Fruit fly (Drosophila melanogaster) whole organism, embryonic: ENCODE data around the gene STUB1.

Experiments used
- Adf1 ChIP-seq: fragments of 200-800 bp; sonication (Bioruptor generic); IDR thresholded peaks from 2 replicates; pipeline ENCODE4 v1.3.6; 2022; ENCODE audit warnings: missing biosample characterization, missing genetic modification characterization
- Atf6 ChIP-seq: fragments of 200-800 bp; sonication (Bioruptor generic); IDR thresholded peaks from 2 replicates; pipeline ENCODE4 v1.3.6; 2022; ENCODE audit warnings: missing biosample characterization, missing genetic modification characterization
- CG10267 ChIP-seq: fragments of 200-800 bp; sonication (Bioruptor generic); optimal IDR thresholded peaks from 2 replicates; lab custom pipeline; 2018; ENCODE audit warnings: missing biosample characterization, mild to moderate bottlenecking, missing genetic modification characterization, moderate library complexity
- CG10366 ChIP-seq: fragments of 200-800 bp; sonication (Bioruptor generic); IDR thresholded peaks from 2 replicates; pipeline ENCODE4 v1.3.6; 2022; ENCODE audit warnings: missing biosample characterization, missing genetic modification characterization
- CG11085 ChIP-seq: fragments of 200-800 bp; sonication (Bioruptor generic); IDR thresholded peaks from 2 replicates; pipeline ENCODE4 v1.3.6; 2022; ENCODE audit warnings: missing biosample characterization, missing genetic modification characterization
- CG15479 ChIP-seq: fragments of 200-800 bp; sonication (Bioruptor generic); optimal IDR thresholded peaks from 3 replicates; lab custom pipeline; 2019; ENCODE audit warnings: missing biosample characterization, mild to moderate bottlenecking, missing genetic modification characterization, moderate library complexity
- CG16779 ChIP-seq: fragments of 200-800 bp; sonication (Bioruptor generic); IDR thresholded peaks from 2 replicates; pipeline ENCODE4 v1.3.6; 2022; ENCODE audit warnings: missing biosample characterization, missing genetic modification characterization
- CG17385 ChIP-seq: fragments of 200-800 bp; sonication (Bioruptor generic); optimal IDR thresholded peaks from 3 replicates; lab custom pipeline; 2018; ENCODE audit warnings: missing biosample characterization, mild to moderate bottlenecking, missing genetic modification characterization
- CG17568 ChIP-seq: fragments of 200-800 bp; sonication (Bioruptor generic); optimal IDR thresholded peaks from 2 replicates; lab custom pipeline; 2018; ENCODE audit warnings: missing biosample characterization, mild to moderate bottlenecking, missing genetic modification characterization, moderate library complexity
- CG1792 ChIP-seq: fragments of 200-800 bp; sonication (Bioruptor generic); optimal IDR thresholded peaks from 2 replicates; lab custom pipeline; 2016; ENCODE audit warnings: missing biosample characterization, missing genetic modification characterization
- CG18599 ChIP-seq: fragments of 200-800 bp; sonication (Bioruptor generic); optimal IDR thresholded peaks from 3 replicates; lab custom pipeline; 2017; ENCODE audit warnings: missing biosample characterization, missing genetic modification characterization, mild to moderate bottlenecking, moderate library complexity, missing genetic modification reagents
- CG2116 ChIP-seq: fragments of 200-800 bp; sonication (Bioruptor generic); optimal IDR thresholded peaks from 3 replicates; lab custom pipeline; 2018; ENCODE audit warnings: missing biosample characterization, mild to moderate bottlenecking, missing genetic modification characterization
- CG31224 ChIP-seq: fragments of 200-800 bp; sonication (Bioruptor generic); IDR thresholded peaks from 2 replicates; pipeline ENCODE4 v1.3.6; 2022; ENCODE audit warnings: missing biosample characterization, missing genetic modification characterization
- CG31388 ChIP-seq: fragments of 200-800 bp; sonication (Bioruptor generic); optimal IDR thresholded peaks from 2 replicates; lab custom pipeline; 2016; ENCODE audit warnings: missing biosample characterization, missing genetic modification characterization
- CG32767 ChIP-seq: fragments of 200-800 bp; sonication (Bioruptor generic); IDR thresholded peaks from 2 replicates; pipeline ENCODE4 v1.3.6; 2022; ENCODE audit warnings: missing biosample characterization, missing genetic modification characterization
- CG34422 ChIP-seq: fragments of 200-800 bp; sonication (Bioruptor generic); IDR thresholded peaks from 3 replicates; pipeline ENCODE4 v1.3.6; 2022; ENCODE audit warnings: missing biosample characterization, missing genetic modification characterization
- CG5953 ChIP-seq: fragments of 200-800 bp; sonication (Bioruptor generic); IDR thresholded peaks from 2 replicates; pipeline ENCODE4 v1.3.6; 2022; ENCODE audit warnings: missing biosample characterization, missing genetic modification characterization
- CG6254 ChIP-seq: fragments of 200-800 bp; sonication (Bioruptor generic); optimal IDR thresholded peaks from 3 replicates; lab custom pipeline; 2017; ENCODE audit warnings: mild to moderate bottlenecking, missing biosample characterization, missing genetic modification reagents, missing genetic modification characterization
- CG6683 ChIP-seq: fragments of 200-800 bp; sonication (Bioruptor generic); optimal IDR thresholded peaks from 2 replicates; lab custom pipeline; 2017; ENCODE audit warnings: missing biosample characterization, mild to moderate bottlenecking, missing genetic modification characterization, missing genetic modification reagents
- CG6689 ChIP-seq: fragments of 200-800 bp; sonication (Bioruptor generic); IDR thresholded peaks from 2 replicates; pipeline ENCODE4 v1.3.6; 2022; ENCODE audit warnings: missing biosample characterization, missing genetic modification characterization
- CG8924 ChIP-seq: fragments of 200-800 bp; optimal IDR thresholded peaks from 3 replicates; lab custom pipeline; 2019; ENCODE audit warnings: missing biosample characterization, mild to moderate bottlenecking, missing genetic modification characterization, moderate library complexity
- CG9437 ChIP-seq: fragments of 200-800 bp; sonication (Bioruptor generic); optimal IDR thresholded peaks from 2 replicates; lab custom pipeline; 2018; ENCODE audit warnings: missing biosample characterization, mild to moderate bottlenecking, missing genetic modification characterization
- CTCF ChIP-seq: fragments of 200-800 bp; sonication (Bioruptor generic); optimal IDR thresholded peaks from 2 replicates; lab custom pipeline; 2017; ENCODE audit warnings: missing biosample characterization, mild to moderate bottlenecking, missing genetic modification characterization, moderate library complexity
- D ChIP-seq, 2 experiments: fragments of 200-800 bp in 1 of 2; fragments of >200 bp in 1 of 2; sonication (Bioruptor generic) in 1 of 2; optimal IDR thresholded peaks; 2 replicates in 1 of 2; 3 replicates in 1 of 2; lab custom pipeline; 2017; ENCODE audit warnings: mild to moderate bottlenecking in 1 of 2, missing biosample characterization in 1 of 2, missing genetic modification characterization in 1 of 2, missing genetic modification reagents in 1 of 2
- Dip2 ChIP-seq: fragments of 200-800 bp; sonication (Bioruptor generic); IDR thresholded peaks from 2 replicates; pipeline ENCODE4 v1.3.6; 2022; ENCODE audit warnings: missing biosample characterization, missing genetic modification characterization
- E2f1 ChIP-seq: fragments of 200-800 bp; sonication (Bioruptor generic); IDR thresholded peaks from 2 replicates; pipeline ENCODE4 v1.3.6; 2022; ENCODE audit warnings: missing biosample characterization, missing genetic modification characterization
- Fer3 ChIP-seq: fragments of 200-800 bp; sonication (Bioruptor generic); optimal IDR thresholded peaks from 2 replicates; lab custom pipeline; 2018; ENCODE audit warnings: missing biosample characterization, mild to moderate bottlenecking, missing genetic modification characterization, moderate library complexity
- Gsc ChIP-seq: fragments of 200-800 bp; sonication (Bioruptor generic); IDR thresholded peaks from 2 replicates; pipeline ENCODE4 v1.3.6; 2022; ENCODE audit warnings: missing biosample characterization, missing genetic modification characterization
- Lpt ChIP-seq: fragments of >200 bp; optimal IDR thresholded peaks from 2 replicates; lab custom pipeline; 2018; ENCODE audit warnings: missing biosample characterization, missing genetic modification characterization
- Med ChIP-seq: fragments of 200-800 bp; sonication (Bioruptor generic); peaks from one replicate; lab custom pipeline; 2016; ENCODE audit warnings: missing biosample characterization, missing genetic modification characterization, mild to moderate bottlenecking, inconsistent platforms, moderate library complexity
- PHDP ChIP-seq: fragments of 200-800 bp; sonication (Bioruptor generic); optimal IDR thresholded peaks from 3 replicates; lab custom pipeline; 2018; ENCODE audit warnings: missing biosample characterization, mild to moderate bottlenecking, missing genetic modification characterization, moderate library complexity
- Six4 ChIP-seq: fragments of 200-800 bp; sonication (Bioruptor generic); optimal IDR thresholded peaks from 2 replicates; lab custom pipeline; 2016; ENCODE audit warnings: missing biosample characterization, missing genetic modification characterization
- al ChIP-seq: fragments of 200-800 bp; sonication (Bioruptor generic); IDR thresholded peaks from 2 replicates; pipeline ENCODE4 v1.3.6; 2022; ENCODE audit warnings: missing biosample characterization, missing genetic modification characterization
- bigmax ChIP-seq: fragments of 200-800 bp; sonication (Bioruptor generic); optimal IDR thresholded peaks from 2 replicates; lab custom pipeline; 2018; ENCODE audit warnings: missing biosample characterization, mild to moderate bottlenecking, missing genetic modification characterization
- chinmo ChIP-seq: fragments of 200-800 bp; sonication (Bioruptor generic); IDR thresholded peaks from 4 replicates; pipeline ENCODE4 v1.3.6; 2022; ENCODE audit warnings: missing biosample characterization, missing genetic modification characterization; ENCODE audit not compliant: partially characterized antibody
- gce ChIP-seq: fragments of 200-800 bp; sonication (Bioruptor generic); IDR thresholded peaks from 3 replicates; pipeline ENCODE4 v1.3.6; 2022; ENCODE audit warnings: missing biosample characterization, missing genetic modification characterization
- gcm ChIP-seq: fragments of 200-800 bp; sonication (Bioruptor generic); optimal IDR thresholded peaks from 2 replicates; lab custom pipeline; 2019; ENCODE audit warnings: missing biosample characterization, mild to moderate bottlenecking, missing genetic modification characterization, moderate library complexity
- gro ChIP-seq: fragments of 200-800 bp; sonication (Bioruptor generic); optimal IDR thresholded peaks from 2 replicates; lab custom pipeline; 2016; ENCODE audit warnings: missing biosample characterization, missing genetic modification characterization
- hbn ChIP-seq: fragments of 200-800 bp; sonication (Bioruptor generic); IDR thresholded peaks from 2 replicates; pipeline ENCODE4 v1.3.6; 2022; ENCODE audit warnings: missing biosample characterization, missing genetic modification characterization; ENCODE audit not compliant: partially characterized antibody
- jigr1 ChIP-seq: fragments of 200-800 bp; sonication (Bioruptor generic); IDR thresholded peaks from 3 replicates; pipeline ENCODE4 v1.3.6; 2022; ENCODE audit warnings: missing biosample characterization, missing genetic modification characterization
- lbe ChIP-seq: fragments of 200-800 bp; sonication (Bioruptor generic); optimal IDR thresholded peaks from 2 replicates; lab custom pipeline; 2016; ENCODE audit warnings: missing biosample characterization, mild to moderate bottlenecking, missing genetic modification characterization
- nmo ChIP-seq: fragments of 200-800 bp; sonication (Bioruptor generic); optimal IDR thresholded peaks from 2 replicates; lab custom pipeline; 2018; ENCODE audit warnings: missing biosample characterization, mild to moderate bottlenecking, missing genetic modification characterization, moderate library complexity
- p53 ChIP-seq: fragments of 200-800 bp; sonication (Bioruptor generic); optimal IDR thresholded peaks from 2 replicates; lab custom pipeline; 2016; ENCODE audit warnings: missing biosample characterization, missing genetic modification characterization
- pita ChIP-seq: fragments of 200-800 bp; sonication (Bioruptor generic); optimal IDR thresholded peaks from 2 replicates; lab custom pipeline; 2017; ENCODE audit warnings: missing biosample characterization, mild to moderate bottlenecking, missing genetic modification characterization
- pnt ChIP-seq: fragments of 200-800 bp; sonication (Bioruptor generic); optimal IDR thresholded peaks from 3 replicates; lab custom pipeline; 2016; ENCODE audit warnings: missing biosample characterization, missing genetic modification characterization
- sens ChIP-seq: fragments of 200-800 bp; sonication (Bioruptor generic); peaks from one replicate; lab custom pipeline; 2016; ENCODE audit warnings: missing biosample characterization, missing genetic modification characterization
- slou ChIP-seq: fragments of 200-800 bp; sonication (Bioruptor generic); optimal IDR thresholded peaks from 3 replicates; lab custom pipeline; 2016; ENCODE audit warnings: missing biosample characterization, missing genetic modification characterization
- tin ChIP-seq: fragments of 200-800 bp; sonication (Bioruptor generic); optimal IDR thresholded peaks from 3 replicates; lab custom pipeline; 2016; ENCODE audit warnings: missing biosample characterization, missing genetic modification characterization
- ttk ChIP-seq: fragments of 200-800 bp; sonication (Bioruptor generic); IDR thresholded peaks from 2 replicates; pipeline ENCODE4 v2.1.2; 2022; ENCODE audit warnings: missing biosample characterization, missing genetic modification characterization
- vfl ChIP-seq: fragments of 200-800 bp; sonication (Bioruptor generic); optimal IDR thresholded peaks from 2 replicates; lab custom pipeline; 2016; ENCODE audit warnings: missing biosample characterization, missing genetic modification characterization
- vvl ChIP-seq: fragments of 200-800 bp; sonication (Bioruptor generic); IDR thresholded peaks from 2 replicates; pipeline ENCODE4 v1.3.6; 2022; ENCODE audit warnings: missing biosample characterization, missing genetic modification characterization

The STUB1 gene

dm6 chr2L:10395642-10396487 is 41.5 kb upstream of the STUB1 start, which contains the start of gene Mdh1 (continued):
- TF ChIP-seq CG17568 (GFP tag; lab: Kevin White, UChicago) (no peak), CG6683 (GFP tag; lab: Kevin White, UChicago) (no peak), CTCF (GFP tag; lab: Kevin White, UChicago) (no peak), Dip2 (GFP tag; lab: Robert Waterston, UW) (no peak), Adf1 (no peak), tin (GFP tag; lab: Kevin White, UChicago) (no peak), CG15479 (GFP tag; lab: Kevin White, UChicago) (no peak), Gsc (GFP tag; lab: Robert Waterston, UW) (no peak), CG18599 (GFP tag; lab: Kevin White, UChicago) (no peak), E2f1 (GFP tag; lab: Robert Waterston, UW) (no peak), D (optimal IDR thresholded peaks at IDR 0.05; lab: Kevin White, UChicago) (no peak), D (GFP tag; optimal IDR thresholded peaks at IDR 0.05; lab: Kevin White, UChicago) (no peak), Six4 (GFP tag; lab: Kevin White, UChicago) (no peak), CG2116 (no peak), Lpt (GFP tag; lab: Kevin White, UChicago) (no peak), vvl (GFP tag; lab: Robert Waterston, UW) (peak; percentile 7; the same call in 1 of the 2 replicates), CG9437 (GFP tag; lab: Kevin White, UChicago) (peak; percentile 63), pita (GFP tag; lab: Kevin White, UChicago) (no peak), Atf6 (GFP tag; lab: Robert Waterston, UW) (no peak), pnt (no peak), p53 (no peak), CG17385 (GFP tag; lab: Kevin White, UChicago) (no peak), CG5953 (GFP tag; lab: Robert Waterston, UW) (no peak), CG31224 (GFP tag; lab: Robert Waterston, UW) (no peak), CG1792 (GFP tag; lab: Kevin White, UChicago) (no peak), gce (no peak), PHDP (tag; lab: Kevin White, UChicago) (no peak), ttk (GFP tag; lab: Robert Waterston, UW) (no peak), gcm (GFP tag; lab: Kevin White, UChicago) (no peak), slou (GFP tag; lab: Kevin White, UChicago) (no peak), sens (GFP tag; lab: Kevin White, UChicago) (peak; percentile 75), bigmax (GFP tag; lab: Kevin White, UChicago) (no peak), jigr1 (GFP tag; lab: Robert Waterston, UW) (no peak), CG32767 (GFP tag; lab: Robert Waterston, UW) (no peak), CG6254 (GFP tag; lab: Kevin White, UChicago) (no peak), CG11085 (GFP tag; lab: Robert Waterston, UW) (no peak), CG31388 (GFP tag; lab: Kevin White, UChicago) (no peak), CG10366 (no peak), vfl (no peak), CG16779 (no peak), CG34422 (GFP tag; lab: Robert Waterston, UW) (peak; percentile 53; the same call in 1 of the 3 replicates), Fer3 (no peak), gro (GFP tag; lab: Kevin White, UChicago) (no peak), hbn (no peak), Med (peak; percentile 62), CG6689 (GFP tag; lab: Robert Waterston, UW) (no peak), nmo (GFP tag; lab: Kevin White, UChicago) (no peak), CG8924 (no peak), al (GFP tag; lab: Robert Waterston, UW) (no peak), chinmo (GFP tag; lab: Robert Waterston, UW) (0 out of 4 replicates have a peak, but pooled peaks have one; percentile 13), CG10267 (tag; lab: Kevin White, UChicago) (no peak), lbe (no peak)
